Fruit fly (Drosophila melanogaster): ENCODE results near the gene p38c.

The p38c gene

dm6 chr3R:24105312-24105902 lies 44.6 kb downstream of the p38c start, which contains the start of gene Syx1A:
Gene Syx1A, minus strand, starts transcription at chr3R:24105763.
- TF ChIP-seq Dif (GFP tag; optimal IDR thresholded peaks at IDR 0.05; ENCODE audit: partially characterized antibody) (no peak), h (GFP tag; optimal IDR thresholded peaks at IDR 0.05) (peak; percentile 26), tai (GFP tag; optimal IDR thresholded peaks at IDR 0.05) (no peak), Sp1 (GFP tag; optimal IDR thresholded peaks at IDR 0.05) (peak; percentile 17), rgr (GFP tag; optimal IDR thresholded peaks at IDR 0.05) (no peak), CrebA (GFP tag; optimal IDR thresholded peaks at IDR 0.05; ENCODE audit: borderline replicate concordance) (no peak), ey (GFP tag; optimal IDR thresholded peaks at IDR 0.05) (no peak), Vsx2 (GFP tag; optimal IDR thresholded peaks at IDR 0.05; ENCODE audit: partially characterized antibody) (no peak), sage (GFP tag; optimal IDR thresholded peaks at IDR 0.05) (no peak), Hr83 (GFP tag; optimal IDR thresholded peaks at IDR 0.05; ENCODE audit: poor library complexity, severe bottlenecking) (no peak), psq (GFP tag; optimal IDR thresholded peaks at IDR 0.05) (peak; percentile 100), dmrt93B (GFP tag; optimal IDR thresholded peaks at IDR 0.05) (no peak), Hr78 (GFP tag; optimal IDR thresholded peaks at IDR 0.05) (no peak), dsf (GFP tag; optimal IDR thresholded peaks at IDR 0.05; ENCODE audit: borderline replicate concordance) (no peak), CG32264 (GFP tag; optimal IDR thresholded peaks at IDR 0.05) (no peak), br (GFP tag; optimal IDR thresholded peaks at IDR 0.05) (peak; percentile 35), HLH106 (tag; optimal IDR thresholded peaks at IDR 0.05) (peak; percentile 23), woc (GFP tag; optimal IDR thresholded peaks at IDR 0.05) (peak; percentile 6), Hnf4 (GFP tag; optimal IDR thresholded peaks at IDR 0.05) (peak; percentile 7), Abd-B (GFP tag; optimal IDR thresholded peaks at IDR 0.05) (no peak), lola (GFP tag; optimal IDR thresholded peaks at IDR 0.05) (peak; percentile 46), Jra (GFP tag; optimal IDR thresholded peaks at IDR 0.05) (no peak), jim (GFP tag; optimal IDR thresholded peaks at IDR 0.05) (no peak), N (GFP tag; optimal IDR thresholded peaks at IDR 0.05) (no peak), fru (GFP tag; optimal IDR thresholded peaks at IDR 0.05) (peak; percentile 24), OdsH (GFP tag; optimal IDR thresholded peaks at IDR 0.05) (no peak), Rel (GFP tag; optimal IDR thresholded peaks at IDR 0.05) (no peak), Rel (tag; optimal IDR thresholded peaks at IDR 0.05) (peak; percentile 68), foxo (GFP tag; optimal IDR thresholded peaks at IDR 0.05) (peak in 1 of 2 experiments; percentile 13), usp (GFP tag; optimal IDR thresholded peaks at IDR 0.05) (no peak), dl (GFP tag; optimal IDR thresholded peaks at IDR 0.05; ENCODE audit: insufficient read depth in 1 of 2, partially characterized antibody in 2 of 2) (no peak), CG9705 (GFP tag; optimal IDR thresholded peaks at IDR 0.05) (no peak)

- TF ChIP-seq Jra (GFP tag; optimal IDR thresholded peaks at IDR 0.05): peak; percentile 15
- TF ChIP-seq sv (GFP tag; optimal IDR thresholded peaks at IDR 0.05): no peak
- TF ChIP-seq lola (GFP tag; optimal IDR thresholded peaks at IDR 0.05): peak; percentile 19
- peak; percentile 56 for TF ChIP-seq Dif (GFP tag; optimal IDR thresholded peaks at IDR 0.05; ENCODE audit: partially characterized antibody)
- peak in 1 of 2 experiments; percentile 60 for TF ChIP-seq dl (GFP tag; optimal IDR thresholded peaks at IDR 0.05; ENCODE audit: insufficient read depth in 1 of 2, partially characterized antibody in 2 of 2)
- no peak for TF ChIP-seq ey (GFP tag; optimal IDR thresholded peaks at IDR 0.05)
- TF ChIP-seq HLH106 (tag; optimal IDR thresholded peaks at IDR 0.05): no peak
- no peak for TF ChIP-seq CrebA (GFP tag; optimal IDR thresholded peaks at IDR 0.05; ENCODE audit: borderline replicate concordance)
- TF ChIP-seq Rel (GFP tag; optimal IDR thresholded peaks at IDR 0.05): peak; percentile 60
- no peak for TF ChIP-seq Rel (tag; optimal IDR thresholded peaks at IDR 0.05)
These were observed 45.3 kb downstream of the p38c start for dm6 chr3R:24104471-24105311.

- no peak for TF ChIP-seq dmrt93B (GFP tag; optimal IDR thresholded peaks at IDR 0.05)
- TF ChIP-seq usp (GFP tag; optimal IDR thresholded peaks at IDR 0.05): no peak
- no peak for TF ChIP-seq CrebA (GFP tag; optimal IDR thresholded peaks at IDR 0.05; ENCODE audit: borderline replicate concordance)
- no peak for TF ChIP-seq N (GFP tag; optimal IDR thresholded peaks at IDR 0.05)
- TF ChIP-seq lola (GFP tag; optimal IDR thresholded peaks at IDR 0.05): no peak
- no peak for TF ChIP-seq CG9705 (GFP tag; optimal IDR thresholded peaks at IDR 0.05)
- no peak for TF ChIP-seq fru (GFP tag; optimal IDR thresholded peaks at IDR 0.05)
- no peak for TF ChIP-seq Sp1 (GFP tag; optimal IDR thresholded peaks at IDR 0.05)
- no peak for TF ChIP-seq dl (GFP tag; optimal IDR thresholded peaks at IDR 0.05; ENCODE audit: insufficient read depth in 1 of 2, partially characterized antibody in 2 of 2)
- TF ChIP-seq sv (GFP tag; optimal IDR thresholded peaks at IDR 0.05): no peak
- TF ChIP-seq Myc (optimal IDR thresholded peaks at IDR 0.05): no peak
- no peak for TF ChIP-seq sage (GFP tag; optimal IDR thresholded peaks at IDR 0.05)
- TF ChIP-seq Vsx2 (GFP tag; optimal IDR thresholded peaks at IDR 0.05; ENCODE audit: partially characterized antibody): no peak
These were observed 46.3 kb downstream of the p38c start for dm6 chr3R:24103708-24104107.

Data from whole organism, wandering third instar larva.